Fruit fly (Drosophila melanogaster) whole organism: ENCODE measurements around the gene CG14007.

Experiments
- CG8478 ChIP-seq: fragments of >200 bp; optimal IDR thresholded peaks from 2 replicates; lab custom pipeline; 2018; ENCODE audit warnings: inconsistent platforms
- Dll ChIP-seq: fragments of >200 bp; optimal IDR thresholded peaks from 2 replicates; lab custom pipeline; 2017
- EcR ChIP-seq, 2 experiments: fragments of >200 bp; optimal IDR thresholded peaks; 2 replicates each; lab custom pipeline; 2017; ENCODE audit warnings: missing biosample characterization in 2 of 2, missing genetic modification characterization in 2 of 2, missing genetic modification reagents in 2 of 2
- pan ChIP-seq: fragments of >200 bp; optimal IDR thresholded peaks from 2 replicates; lab custom pipeline; 2017
- psq ChIP-seq: fragments of >200 bp; optimal IDR thresholded peaks from 2 replicates; lab custom pipeline; 2017
- usp ChIP-seq: fragments of >200 bp; optimal IDR thresholded peaks from 2 replicates; lab custom pipeline; 2017; ENCODE audit warnings: missing biosample characterization, missing genetic modification characterization, mixed read lengths

The CG14007 gene

dm6 chr2L:5716580-5716979 lies at the start of gene CG14007, which contains the start of gene CG34011:
TSS of gene CG14007 (minus strand) at chr2L:5716680.
TSS of gene CG34011 (plus strand) at chr2L:5716701.
- TF ChIP-seq psq (lab: Kevin White, UChicago) = no peak
- no peak for TF ChIP-seq CG8478 (lab: Kevin White, UChicago)
- TF ChIP-seq EcR (GFP tag; optimal IDR thresholded peaks at IDR 0.05; lab: Kevin White, UChicago) = no peak
- TF ChIP-seq Dll (lab: Kevin White, UChicago) = no peak
- TF ChIP-seq usp (GFP tag; lab: Kevin White, UChicago) = no peak
- TF ChIP-seq pan (lab: Kevin White, UChicago) = no peak

DNA sequence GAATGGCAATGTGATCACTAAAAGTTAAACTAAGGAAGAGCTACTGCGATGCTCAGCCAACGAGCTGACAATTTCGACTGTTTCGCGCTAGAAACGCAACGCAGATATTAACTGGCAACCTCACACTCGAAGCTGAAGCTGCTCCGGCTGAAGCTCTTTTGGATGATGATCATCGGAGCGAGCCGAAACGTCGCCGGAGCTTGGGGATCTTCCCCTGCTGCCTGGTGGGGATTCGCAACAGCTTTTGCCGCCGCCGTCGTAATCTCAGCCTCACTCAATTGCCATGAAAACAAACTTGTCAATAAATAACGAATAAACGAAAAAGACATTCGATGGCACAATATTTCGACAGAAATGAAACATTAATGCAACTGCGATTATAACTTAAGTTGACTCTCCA lies 49.6 kb upstream of the CG14007 start, which contains the start of gene obst-E:
Gene obst-E (minus strand): TSS at position 101 of the 400 bp plus-strand sequence.
- TF ChIP-seq Dll (lab: Kevin White, UChicago) = no peak
- no peak for TF ChIP-seq EcR (GFP tag; optimal IDR thresholded peaks at IDR 0.05; lab: Kevin White, UChicago)
- no peak for TF ChIP-seq CG8478 (lab: Kevin White, UChicago)
- no peak for TF ChIP-seq psq (lab: Kevin White, UChicago)
- TF ChIP-seq usp (GFP tag; lab: Kevin White, UChicago) = no peak
- TF ChIP-seq pan (lab: Kevin White, UChicago) = no peak

DNA sequence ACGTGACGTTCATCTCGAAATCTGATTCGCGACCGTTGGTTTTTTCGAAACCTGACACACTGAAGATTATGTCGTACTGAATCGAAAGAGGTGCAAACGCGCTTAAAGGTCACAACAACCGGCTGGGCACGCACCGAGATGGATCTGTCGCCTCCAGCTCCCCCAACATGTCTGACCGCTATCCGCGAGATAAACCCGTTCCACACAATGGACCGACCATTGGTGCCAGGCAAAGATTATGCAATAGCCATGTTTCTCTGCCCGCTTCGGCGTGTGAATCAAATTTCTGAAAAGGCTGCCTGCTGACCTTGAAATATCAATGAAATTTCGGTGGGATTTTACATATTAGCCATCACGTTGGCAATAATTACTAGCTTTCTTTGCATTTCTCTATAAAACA lies 48.7 kb upstream of the CG14007 start:
- TF ChIP-seq psq (lab: Kevin White, UChicago) (no peak), Dll (lab: Kevin White, UChicago) (no peak), CG8478 (lab: Kevin White, UChicago) (no peak), EcR (GFP tag; optimal IDR thresholded peaks at IDR 0.05; lab: Kevin White, UChicago) (no peak), pan (lab: Kevin White, UChicago) (no peak), usp (GFP tag; lab: Kevin White, UChicago) (no peak)

DNA sequence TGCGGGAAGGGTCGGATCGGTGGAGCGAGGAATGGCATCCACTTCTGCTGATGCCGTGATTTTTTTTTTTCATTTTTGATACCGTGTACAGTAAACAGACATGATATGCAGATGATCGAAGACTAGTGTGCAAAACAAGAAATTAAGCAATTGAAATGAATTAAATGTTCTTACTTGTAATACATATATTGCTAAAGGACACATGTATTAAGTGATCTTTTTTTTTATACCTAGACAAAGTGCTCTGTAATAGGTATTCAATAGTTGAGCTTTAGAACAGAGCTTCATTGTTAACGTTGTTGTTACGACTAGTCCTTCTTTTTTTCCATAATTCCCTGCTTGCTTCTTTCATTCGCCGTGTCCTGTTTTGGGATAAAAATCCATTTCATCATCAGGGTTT lies 35.0 kb upstream of the CG14007 start:
- TF ChIP-seq usp (GFP tag; lab: Kevin White, UChicago) = no peak
- TF ChIP-seq Dll (lab: Kevin White, UChicago) = no peak
- no peak for TF ChIP-seq CG8478 (lab: Kevin White, UChicago)
- TF ChIP-seq psq (lab: Kevin White, UChicago) = no peak
- TF ChIP-seq pan (lab: Kevin White, UChicago) = no peak

DNA sequence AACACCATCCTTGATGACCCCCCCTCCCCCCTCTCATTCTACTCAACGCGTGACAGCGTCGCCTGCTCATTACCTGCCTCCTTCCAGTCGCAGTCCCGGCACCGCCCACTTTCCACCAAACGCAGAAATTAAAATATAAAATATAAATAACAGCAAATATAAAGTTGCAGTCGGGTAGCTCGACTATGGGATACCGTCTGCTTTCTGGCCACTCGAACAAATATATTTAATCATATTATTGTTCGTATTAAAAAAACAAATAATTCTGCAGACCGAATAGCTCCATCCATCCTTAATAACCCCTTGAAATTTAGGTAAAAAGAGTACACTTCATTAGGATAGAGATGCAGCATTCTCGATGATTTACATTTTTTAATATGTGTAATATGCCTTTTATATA lies 31.7 kb upstream of the CG14007 start:
- TF ChIP-seq CG8478 (lab: Kevin White, UChicago) (no peak), pan (lab: Kevin White, UChicago) (peak; percentile 60)

DNA sequence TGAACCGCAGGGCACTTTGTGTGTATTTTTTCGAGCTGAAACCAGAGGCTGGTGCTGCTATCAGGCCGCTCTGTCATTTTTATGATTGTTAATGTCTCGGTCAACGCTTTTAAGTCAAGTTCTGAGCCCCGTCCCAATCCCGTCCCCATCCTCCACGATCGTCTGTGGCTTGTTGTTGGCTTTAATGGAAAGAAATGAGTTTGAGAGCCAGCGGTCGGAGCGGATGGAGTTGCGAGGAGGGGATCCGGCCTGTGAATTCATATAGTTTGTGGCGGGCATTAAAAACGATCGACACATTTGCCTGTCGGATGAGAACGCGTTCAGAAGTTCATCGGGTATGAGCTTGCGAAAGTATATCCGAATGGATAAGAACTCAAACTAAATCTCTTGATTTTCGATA lies 29.4 kb upstream of the CG14007 start, which contains the start of gene CG11029:
Gene CG11029 (plus strand): TSS at position 301 of the 400 bp plus-strand sequence.
- no peak for TF ChIP-seq psq (lab: Kevin White, UChicago)
- no peak for TF ChIP-seq EcR (GFP tag; optimal IDR thresholded peaks at IDR 0.05; lab: Kevin White, UChicago)
- TF ChIP-seq pan (lab: Kevin White, UChicago) = no peak
- TF ChIP-seq Dll (lab: Kevin White, UChicago) = no peak
- TF ChIP-seq CG8478 (lab: Kevin White, UChicago) = no peak
- TF ChIP-seq usp (GFP tag; lab: Kevin White, UChicago) = no peak

DNA sequence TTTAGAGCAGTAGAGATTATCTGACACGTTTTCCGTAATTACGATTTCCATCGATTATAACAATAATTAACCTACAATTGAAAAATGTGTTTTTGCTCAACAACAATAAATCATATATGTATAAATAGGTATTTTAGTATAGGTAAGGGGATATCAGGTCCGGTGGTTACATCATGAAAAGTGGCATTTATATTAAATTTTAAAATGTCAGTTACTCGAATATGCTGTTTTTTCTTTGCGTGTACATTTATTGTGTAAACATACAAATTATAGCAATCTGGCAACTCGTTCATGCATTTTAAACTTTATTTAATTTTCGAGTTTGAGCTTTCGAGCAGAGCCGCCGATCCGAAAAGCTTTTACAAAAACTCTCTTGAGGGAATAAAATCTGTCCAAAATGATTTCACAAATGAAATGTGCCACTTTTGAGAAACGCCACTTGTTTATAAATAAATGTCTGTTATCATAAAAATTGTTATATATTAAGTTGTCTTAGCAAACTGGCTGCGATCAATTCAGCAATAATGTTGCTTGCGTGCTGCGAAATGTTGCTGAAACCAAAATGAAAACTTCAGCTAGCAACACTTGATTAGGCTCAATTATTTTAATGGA lies 27.2 kb upstream of the CG14007 start:
- TF ChIP-seq Dll (lab: Kevin White, UChicago) = no peak
- no peak for TF ChIP-seq usp (GFP tag; lab: Kevin White, UChicago)
- no peak for TF ChIP-seq EcR (GFP tag; optimal IDR thresholded peaks at IDR 0.05; lab: Kevin White, UChicago)
- no peak for TF ChIP-seq CG8478 (lab: Kevin White, UChicago)
- no peak for TF ChIP-seq psq (lab: Kevin White, UChicago)
- TF ChIP-seq pan (lab: Kevin White, UChicago) = no peak

DNA sequence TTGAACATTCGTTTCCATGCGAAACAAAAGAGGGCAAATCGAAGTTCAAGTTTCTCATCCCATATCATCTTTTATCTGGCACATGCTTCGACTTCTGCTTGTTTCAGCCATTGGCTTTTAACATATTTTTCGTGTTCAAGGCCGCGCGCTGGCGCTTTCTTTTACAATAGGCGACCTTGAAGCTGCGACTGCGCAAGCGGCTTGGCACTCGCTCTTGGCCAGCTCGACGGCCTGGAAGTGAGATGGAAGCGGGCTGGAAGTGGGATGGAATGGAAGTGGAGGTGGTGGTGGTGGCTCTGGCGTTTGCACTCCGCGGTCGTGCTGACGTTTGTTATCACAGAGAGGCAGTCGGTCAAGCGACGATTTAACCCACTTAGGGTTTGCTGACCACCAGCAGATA lies 26.0 kb upstream of the CG14007 start:
- TF ChIP-seq CG8478 (lab: Kevin White, UChicago) = no peak
- TF ChIP-seq usp (GFP tag; lab: Kevin White, UChicago) = no peak
- no peak for TF ChIP-seq pan (lab: Kevin White, UChicago)
- TF ChIP-seq Dll (lab: Kevin White, UChicago) = no peak
- no peak for TF ChIP-seq EcR (GFP tag; optimal IDR thresholded peaks at IDR 0.05; lab: Kevin White, UChicago)
- no peak for TF ChIP-seq psq (lab: Kevin White, UChicago)

dm6 chr2L:5741144-5741543 lies 24.7 kb upstream of the CG14007 start, which contains the start of gene CG11147:
TSS of gene CG11147 (minus strand) at chr2L:5741244.
- TF ChIP-seq Dll (lab: Kevin White, UChicago) = no peak
- TF ChIP-seq EcR (GFP tag; optimal IDR thresholded peaks at IDR 0.05; lab: Kevin White, UChicago) = no peak
- TF ChIP-seq pan (lab: Kevin White, UChicago) = no peak

- no peak for TF ChIP-seq Dll (lab: Kevin White, UChicago)
- no peak for TF ChIP-seq EcR (GFP tag; optimal IDR thresholded peaks at IDR 0.05; lab: Kevin White, UChicago)
- TF ChIP-seq usp (GFP tag; lab: Kevin White, UChicago) = no peak
- TF ChIP-seq pan (lab: Kevin White, UChicago) = no peak
- TF ChIP-seq CG8478 (lab: Kevin White, UChicago) = no peak
- no peak for TF ChIP-seq psq (lab: Kevin White, UChicago)
Measured at dm6 chr2L:5740740-5741139, 24.3 kb upstream of the CG14007 start.

DNA sequence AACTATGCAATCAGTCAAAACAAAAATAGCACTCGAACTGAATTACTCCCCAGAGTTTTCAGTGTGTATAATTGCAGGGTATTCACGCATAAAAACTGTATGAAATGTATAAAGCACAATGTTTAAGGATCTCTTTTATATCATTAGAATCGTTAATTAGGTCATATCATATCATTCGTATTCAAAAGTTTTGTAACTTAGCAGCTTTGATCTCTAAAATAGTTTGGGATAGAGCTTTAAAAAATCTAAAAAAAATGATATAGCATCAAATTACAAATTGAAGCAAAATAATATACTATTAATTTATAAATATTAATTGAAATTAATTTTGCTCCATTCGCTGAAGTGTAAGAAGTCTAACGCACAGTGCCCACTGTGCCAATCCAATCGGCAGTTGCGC lies 14.0 kb upstream of the CG14007 start:
- no peak for TF ChIP-seq Dll (lab: Kevin White, UChicago)
- no peak for TF ChIP-seq pan (lab: Kevin White, UChicago)
- no peak for TF ChIP-seq usp (GFP tag; lab: Kevin White, UChicago)
- no peak for TF ChIP-seq psq (lab: Kevin White, UChicago)
- TF ChIP-seq CG8478 (lab: Kevin White, UChicago) = no peak
- no peak for TF ChIP-seq EcR (GFP tag; optimal IDR thresholded peaks at IDR 0.05; lab: Kevin White, UChicago)

DNA sequence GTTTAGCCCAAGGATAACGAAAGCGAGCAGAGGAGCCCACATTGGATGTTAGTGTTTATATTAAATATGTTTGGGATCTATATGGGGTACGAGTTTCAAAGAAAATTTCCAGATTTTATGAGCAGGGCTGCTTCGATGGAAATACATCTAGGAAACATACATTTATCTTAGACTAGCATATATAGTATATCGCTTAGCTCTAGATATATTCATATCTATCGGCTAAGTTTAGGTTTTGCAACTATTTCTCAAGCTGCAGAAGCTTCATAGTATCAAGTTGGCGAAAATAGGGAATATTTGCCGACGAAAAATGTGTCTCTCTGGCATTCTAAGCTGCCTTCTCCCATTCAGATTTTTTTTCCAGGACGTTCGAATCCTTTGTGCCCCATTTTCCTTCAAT lies 12.2 kb upstream of the CG14007 start, which contains the start of gene CG14006:
Gene CG14006 (minus strand): TSS at position 101 of the 400 bp plus-strand sequence.
- TF ChIP-seq CG8478 (lab: Kevin White, UChicago) (no peak), psq (lab: Kevin White, UChicago) (no peak), Dll (lab: Kevin White, UChicago) (no peak), usp (GFP tag; lab: Kevin White, UChicago) (no peak), pan (lab: Kevin White, UChicago) (no peak), EcR (GFP tag; optimal IDR thresholded peaks at IDR 0.05; lab: Kevin White, UChicago) (no peak)
